Fruit fly (Drosophila melanogaster) whole organism, embryonic: ENCODE measurements around the gene CG32939.

ENCODE experiments used
- Adf1 ChIP-seq: fragments of 200-800 bp; sonication (Bioruptor generic); IDR thresholded peaks from 2 replicates; pipeline ENCODE4 v1.3.6; 2022; ENCODE audit warnings: missing biosample characterization, missing genetic modification characterization
- Atf3 ChIP-seq: fragments of 200-800 bp; sonication (Bioruptor generic); optimal IDR thresholded peaks from 3 replicates; lab custom pipeline; 2016; ENCODE audit warnings: missing biosample characterization, missing genetic modification characterization
- Blimp-1 ChIP-seq: fragments of 200-800 bp; sonication (Bioruptor generic); optimal IDR thresholded peaks from 3 replicates; lab custom pipeline; 2018; ENCODE audit warnings: missing biosample characterization, missing genetic modification characterization, mild to moderate bottlenecking, moderate library complexity, missing genetic modification reagents
- CG12769 ChIP-seq: fragments of 200-800 bp; sonication (Bioruptor generic); optimal IDR thresholded peaks from 2 replicates; lab custom pipeline; 2019; ENCODE audit warnings: missing biosample characterization, mild to moderate bottlenecking, missing genetic modification characterization, moderate library complexity
- CG14710 ChIP-seq: fragments of 200-800 bp; sonication (Bioruptor generic); optimal IDR thresholded peaks from 3 replicates; lab custom pipeline; 2019; ENCODE audit warnings: missing biosample characterization, mild to moderate bottlenecking, missing genetic modification characterization, moderate library complexity
- CG16863 ChIP-seq: fragments of 200-800 bp; sonication (Bioruptor generic); optimal IDR thresholded peaks from 3 replicates; lab custom pipeline; 2016; ENCODE audit warnings: missing biosample characterization, missing genetic modification characterization
- CG31365 ChIP-seq: fragments of 200-800 bp; sonication (Bioruptor generic); optimal IDR thresholded peaks from 2 replicates; lab custom pipeline; 2018; ENCODE audit warnings: missing biosample characterization, mild to moderate bottlenecking, missing genetic modification characterization
- CG33557 ChIP-seq: fragments of 200-800 bp; sonication (Bioruptor generic); optimal IDR thresholded peaks from 2 replicates; lab custom pipeline; 2019; ENCODE audit warnings: missing biosample characterization, mild to moderate bottlenecking, missing genetic modification characterization, moderate library complexity
- CG3838 ChIP-seq: fragments of 200-800 bp; sonication (Bioruptor generic); optimal IDR thresholded peaks from 3 replicates; lab custom pipeline; 2016; ENCODE audit warnings: missing biosample characterization, missing genetic modification characterization
- CG6254 ChIP-seq: fragments of 200-800 bp; sonication (Bioruptor generic); optimal IDR thresholded peaks from 3 replicates; lab custom pipeline; 2017; ENCODE audit warnings: mild to moderate bottlenecking, missing biosample characterization, missing genetic modification reagents, missing genetic modification characterization
- CG6765 ChIP-seq: fragments of 200-800 bp; sonication (Bioruptor generic); optimal IDR thresholded peaks from 3 replicates; lab custom pipeline; 2017; ENCODE audit warnings: missing biosample characterization, mild to moderate bottlenecking, missing genetic modification characterization
- CG6813 ChIP-seq: fragments of 200-800 bp; sonication (Bioruptor generic); optimal IDR thresholded peaks from 2 replicates; lab custom pipeline; 2017; ENCODE audit warnings: missing biosample characterization, missing genetic modification characterization, mild to moderate bottlenecking, moderate library complexity, missing genetic modification reagents
- CG9215 ChIP-seq: fragments of 200-800 bp; sonication (Bioruptor generic); IDR thresholded peaks from 2 replicates; pipeline ENCODE4 v1.3.6; 2022; ENCODE audit warnings: missing biosample characterization, missing genetic modification characterization
- CG9727 ChIP-seq: fragments of 200-800 bp; sonication (Bioruptor generic); optimal IDR thresholded peaks from 3 replicates; lab custom pipeline; 2017; ENCODE audit warnings: missing biosample characterization, mild to moderate bottlenecking, missing genetic modification characterization
- CG9817 ChIP-seq: fragments of 200-800 bp; sonication (Bioruptor generic); optimal IDR thresholded peaks from 2 replicates; lab custom pipeline; 2018; ENCODE audit warnings: missing biosample characterization, mild to moderate bottlenecking, missing genetic modification characterization, moderate library complexity
- D19A ChIP-seq: fragments of 200-800 bp; optimal IDR thresholded peaks from 3 replicates; lab custom pipeline; 2019; ENCODE audit warnings: missing biosample characterization, mild to moderate bottlenecking, missing genetic modification characterization, moderate library complexity
- Dad ChIP-seq: fragments of 200-800 bp; sonication (Bioruptor generic); optimal IDR thresholded peaks from 3 replicates; lab custom pipeline; 2016; ENCODE audit warnings: missing biosample characterization, missing genetic modification characterization
- Eip74EF ChIP-seq, 2 experiments: fragments of 200-800 bp in 1 of 2; fragments of >200 bp in 1 of 2; sonication (Bioruptor generic) in 1 of 2; optimal IDR thresholded peaks; 2 replicates each; lab custom pipeline; 2017 to 2019; ENCODE audit warnings: missing biosample characterization in 2 of 2, missing genetic modification characterization in 2 of 2, mild to moderate bottlenecking in 1 of 2, moderate library complexity in 1 of 2
- H2.0 ChIP-seq: fragments of 200-800 bp; sonication (Bioruptor generic); IDR thresholded peaks from 2 replicates; pipeline ENCODE4 v1.3.6; 2022; ENCODE audit warnings: missing biosample characterization, missing genetic modification characterization
- Hmr ChIP-seq: fragments of 200-800 bp; sonication (Bioruptor generic); optimal IDR thresholded peaks from 3 replicates; lab custom pipeline; 2017; ENCODE audit warnings: mild to moderate bottlenecking, missing biosample characterization, missing genetic modification reagents, missing genetic modification characterization
- Myb ChIP-seq: fragments of 200-800 bp; sonication (Bioruptor generic); optimal IDR thresholded peaks from 2 replicates; lab custom pipeline; 2016; ENCODE audit warnings: missing biosample characterization, missing genetic modification characterization
- Trl ChIP-seq, 3 experiments: fragments of >200 bp in 2 of 3; fragments of 200-800 bp in 1 of 3; sonication (Bioruptor generic) in 1 of 3; optimal IDR thresholded peaks; 2 replicates in 1 of 3; 3 replicates in 2 of 3; lab custom pipeline; 2016 to 2017; ENCODE audit warnings: missing biosample characterization in 1 of 3, missing genetic modification characterization in 1 of 3
- Usf ChIP-seq: fragments of 200-800 bp; sonication (Bioruptor generic); optimal IDR thresholded peaks from 2 replicates; lab custom pipeline; 2017; ENCODE audit warnings: missing genotype, missing biosample characterization, missing genetic modification characterization
- ab ChIP-seq: fragments of 200-800 bp; sonication (Bioruptor generic); optimal IDR thresholded peaks from 2 replicates; lab custom pipeline; 2016; ENCODE audit warnings: missing biosample characterization, missing genetic modification characterization
- abd-A ChIP-seq: fragments of 200-800 bp; sonication (Bioruptor generic); optimal IDR thresholded peaks from 3 replicates; lab custom pipeline; 2019; ENCODE audit warnings: missing biosample characterization, mild to moderate bottlenecking, missing genetic modification characterization, moderate library complexity
- ap ChIP-seq: fragments of 200-800 bp; sonication (Bioruptor generic); IDR thresholded peaks from 2 replicates; pipeline ENCODE4 v1.3.6; 2022; ENCODE audit warnings: missing biosample characterization, missing genetic modification characterization
- bbx ChIP-seq: fragments of 200-800 bp; sonication (Bioruptor generic); IDR thresholded peaks from 2 replicates; pipeline ENCODE4 v1.3.6; 2022; ENCODE audit warnings: missing biosample characterization, missing genetic modification characterization; ENCODE audit not compliant: partially characterized antibody
- cad ChIP-seq: fragments of >200 bp; optimal IDR thresholded peaks from 2 replicates; lab custom pipeline; 2017; ENCODE audit warnings: missing biosample characterization, missing genetic modification characterization
- caup ChIP-seq: fragments of 200-800 bp; sonication (Bioruptor generic); optimal IDR thresholded peaks from 3 replicates; lab custom pipeline; 2017; ENCODE audit warnings: missing biosample characterization, mild to moderate bottlenecking, missing genetic modification characterization, moderate library complexity; ENCODE audit not compliant: severe bottlenecking
- corto ChIP-seq: fragments of 200-800 bp; sonication (Bioruptor generic); optimal IDR thresholded peaks from 2 replicates; lab custom pipeline; 2016; ENCODE audit warnings: missing biosample characterization, mild to moderate bottlenecking, missing genetic modification characterization, moderate library complexity
- dm ChIP-seq: fragments of 200-800 bp; sonication (Bioruptor generic); optimal IDR thresholded peaks from 3 replicates; lab custom pipeline; 2016; ENCODE audit warnings: missing biosample characterization, missing genetic modification characterization
- dmrt99B ChIP-seq: fragments of 200-800 bp; sonication (Bioruptor generic); optimal IDR thresholded peaks from 2 replicates; lab custom pipeline; 2018; ENCODE audit warnings: missing biosample characterization, mild to moderate bottlenecking, missing genetic modification characterization, moderate library complexity
- fru ChIP-seq: fragments of >200 bp; optimal IDR thresholded peaks from 2 replicates; lab custom pipeline; 2017
- grn ChIP-seq: fragments of 200-800 bp; sonication (Bioruptor generic); optimal IDR thresholded peaks from 3 replicates; lab custom pipeline; 2017; ENCODE audit warnings: missing biosample characterization, missing genetic modification characterization
- gsb ChIP-seq: fragments of 200-800 bp; sonication (Bioruptor generic); IDR thresholded peaks from 2 replicates; pipeline ENCODE4 v1.3.6; 2022; ENCODE audit warnings: missing biosample characterization, missing genetic modification characterization
- insv ChIP-seq, 2 experiments: fragments of 200-800 bp; sonication (Bioruptor generic); optimal IDR thresholded peaks; 3 replicates each; lab custom pipeline; 2016 to 2018; ENCODE audit warnings: missing biosample characterization in 2 of 2, missing genetic modification characterization in 2 of 2
- kay ChIP-seq: fragments of 200-800 bp; sonication (Bioruptor generic); optimal IDR thresholded peaks from 2 replicates; lab custom pipeline; 2016; ENCODE audit warnings: missing biosample characterization, missing genetic modification characterization
- lab ChIP-seq: fragments of 200-800 bp; sonication (Bioruptor generic); optimal IDR thresholded peaks from 3 replicates; lab custom pipeline; 2017; ENCODE audit warnings: missing biosample characterization, missing genetic modification characterization, mild to moderate bottlenecking, moderate library complexity, missing genetic modification reagents
- mam ChIP-seq: fragments of 200-800 bp; sonication (Bioruptor generic); optimal IDR thresholded peaks from 3 replicates; lab custom pipeline; 2016; ENCODE audit warnings: missing biosample characterization, missing genetic modification characterization
- mirr ChIP-seq: fragments of 200-800 bp; sonication (Bioruptor generic); optimal IDR thresholded peaks from 3 replicates; lab custom pipeline; 2018; ENCODE audit warnings: missing biosample characterization, mild to moderate bottlenecking, missing genetic modification characterization
- phol ChIP-seq: fragments of 200-800 bp; sonication (Bioruptor generic); optimal IDR thresholded peaks from 3 replicates; lab custom pipeline; 2018; ENCODE audit warnings: missing biosample characterization, mild to moderate bottlenecking, missing genetic modification characterization, moderate library complexity
- shn ChIP-seq: fragments of 200-800 bp; sonication (Bioruptor generic); optimal IDR thresholded peaks from 3 replicates; lab custom pipeline; 2016; ENCODE audit warnings: missing biosample characterization, missing genetic modification characterization
- tio ChIP-seq: fragments of 200-800 bp; sonication (Bioruptor generic); optimal IDR thresholded peaks from 2 replicates; lab custom pipeline; 2017; ENCODE audit warnings: missing biosample characterization, missing genetic modification characterization, inconsistent platforms
- tup ChIP-seq: fragments of 200-800 bp; sonication (Bioruptor generic); optimal IDR thresholded peaks from 2 replicates; lab custom pipeline; 2016; ENCODE audit warnings: missing biosample characterization, mild to moderate bottlenecking, missing genetic modification characterization, moderate library complexity
- tx ChIP-seq: fragments of 200-800 bp; sonication (Bioruptor generic); optimal IDR thresholded peaks from 2 replicates; lab custom pipeline; 2016; ENCODE audit warnings: missing biosample characterization, missing genetic modification characterization
- usp ChIP-seq: fragments of >200 bp; optimal IDR thresholded peaks from 2 replicates; lab custom pipeline; 2017; ENCODE audit warnings: missing biosample characterization, missing genetic modification characterization

The CG32939 gene

DNA sequence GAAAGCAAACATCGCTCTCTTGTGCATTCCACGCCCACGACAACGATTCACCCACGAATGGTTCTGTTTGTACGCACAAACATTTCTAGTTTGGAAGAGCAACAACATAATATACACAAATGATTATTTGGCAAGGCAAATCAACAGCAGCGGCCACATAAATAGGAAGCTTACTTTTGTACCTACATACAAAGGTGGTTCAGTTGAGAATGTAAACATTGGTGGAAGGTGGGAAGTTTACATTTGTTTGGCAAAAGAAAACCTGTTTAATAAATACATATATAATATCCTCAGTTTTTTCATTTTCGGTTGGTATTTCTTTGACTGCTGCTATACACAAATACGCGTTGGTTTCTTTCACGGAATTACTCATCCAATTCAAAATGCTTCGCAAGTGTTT, 9.7 kb downstream of the CG32939 start (continued):
- peak; percentile 82 for TF ChIP-seq CG14710 (tag; lab: Kevin White, UChicago)
- TF ChIP-seq Adf1 = no peak
- TF ChIP-seq tio (GFP tag; lab: Kevin White, UChicago) = no peak
- TF ChIP-seq ab (GFP tag; lab: Kevin White, UChicago) = peak; percentile 70
- TF ChIP-seq Myb (GFP tag; lab: Kevin White, UChicago) = peak; percentile 62
- no peak for TF ChIP-seq cad (GFP tag; lab: Kevin White, UChicago)
- TF ChIP-seq phol = peak; percentile 88
- TF ChIP-seq CG33557 = peak; percentile 42
- TF ChIP-seq Dad (GFP tag; lab: Kevin White, UChicago) = peak; percentile 71
- TF ChIP-seq CG9727 (GFP tag; lab: Kevin White, UChicago) = peak; percentile 86
- peak; percentile 70 for TF ChIP-seq tx (GFP tag; lab: Kevin White, UChicago)
- TF ChIP-seq insv (GFP tag; optimal IDR thresholded peaks at IDR 0.05; lab: Kevin White, UChicago) = peak in 1 of 2 experiments; percentile 33
- TF ChIP-seq Usf (GFP tag; lab: Kevin White, UChicago) = peak; percentile 77
- TF ChIP-seq Eip74EF (GFP tag; optimal IDR thresholded peaks at IDR 0.05; lab: Kevin White, UChicago) = peak in 1 of 2 experiments; percentile 94
- TF ChIP-seq CG3838 (GFP tag; lab: Kevin White, UChicago) = peak; percentile 51
- peak; percentile 79 for TF ChIP-seq D19A (tag; lab: Kevin White, UChicago)
- peak; percentile 84 for TF ChIP-seq CG9817
- no peak for TF ChIP-seq usp (GFP tag; lab: Kevin White, UChicago)
- peak; percentile 93 for TF ChIP-seq CG12769 (tag; lab: Kevin White, UChicago)
- peak; percentile 86 for TF ChIP-seq CG16863
- no peak for TF ChIP-seq H2.0 (GFP tag; lab: Robert Waterston, UW)
- TF ChIP-seq CG6813 = peak; percentile 90
- no peak for TF ChIP-seq fru (lab: Kevin White, UChicago)
- peak; percentile 59 for TF ChIP-seq Atf3 (GFP tag; lab: Kevin White, UChicago)
- peak; percentile 22 for TF ChIP-seq abd-A (tag; lab: Kevin White, UChicago)
- TF ChIP-seq CG6254 (GFP tag; lab: Kevin White, UChicago) = peak; percentile 85

DNA sequence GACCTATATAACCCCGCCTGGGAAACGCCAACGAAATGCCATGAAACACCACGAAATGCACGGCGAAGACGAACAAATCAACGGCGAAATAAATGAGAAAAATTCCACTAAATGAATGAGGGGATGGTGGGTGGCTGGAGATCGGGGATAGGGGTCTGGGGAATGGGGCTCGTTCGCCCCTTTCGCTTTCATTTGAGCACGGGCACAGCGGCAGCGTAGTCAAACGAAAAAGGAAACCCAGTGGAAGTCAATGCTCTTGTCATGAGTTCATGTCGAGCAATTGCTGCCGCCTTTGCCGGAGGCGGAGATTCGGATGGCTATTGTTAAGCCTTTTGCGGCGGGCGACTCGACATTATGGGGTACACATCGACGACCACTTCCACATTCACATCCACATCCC, 10.4 kb downstream of the CG32939 start:
- TF ChIP-seq Blimp-1 (GFP tag; lab: Kevin White, UChicago) (peak; percentile 75), mam (GFP tag; lab: Kevin White, UChicago) (no peak), CG12769 (tag; lab: Kevin White, UChicago) (peak; percentile 9), dm (GFP tag; lab: Kevin White, UChicago) (no peak), shn (GFP tag; lab: Kevin White, UChicago) (no peak), ap (GFP tag; lab: Robert Waterston, UW) (no peak), corto (GFP tag; lab: Kevin White, UChicago) (no peak)

DNA sequence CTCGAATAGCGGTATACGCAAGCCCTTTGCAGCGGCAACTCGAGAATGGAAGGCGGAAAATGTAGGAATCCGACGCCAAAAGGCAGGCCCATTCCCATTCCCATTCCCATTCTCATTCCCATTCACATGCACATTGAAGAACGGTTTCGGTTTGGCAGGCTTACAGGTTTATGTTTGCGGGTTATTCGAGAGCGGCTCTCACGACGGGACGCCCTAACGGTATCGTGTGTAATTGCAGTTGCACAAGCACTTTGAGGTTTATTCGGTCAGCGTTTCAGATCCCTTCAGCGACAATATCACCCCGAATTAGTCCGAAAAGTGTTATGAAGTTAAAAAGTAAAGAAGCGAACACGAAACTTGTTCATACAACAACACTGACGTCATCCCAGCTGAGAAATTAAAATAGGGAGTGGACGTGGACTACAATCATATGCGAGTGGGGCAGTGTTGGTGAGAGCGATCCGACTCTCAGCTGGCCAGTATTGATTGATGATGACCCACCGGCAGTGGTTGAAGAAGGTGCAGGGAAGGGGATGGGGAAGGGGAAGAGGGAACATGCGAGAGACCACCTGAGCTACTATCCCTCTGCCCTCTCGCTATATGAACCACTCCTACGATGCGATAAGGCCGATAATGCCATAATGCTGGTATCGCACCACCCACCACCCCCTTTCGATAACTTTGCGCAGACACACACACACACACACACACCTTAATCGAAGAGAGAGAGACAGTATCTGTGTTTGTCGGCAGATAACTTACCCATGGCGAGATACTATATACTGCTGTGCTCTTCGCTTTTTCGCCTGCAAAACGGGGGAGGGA, 11.5 kb downstream of the CG32939 start:
- TF ChIP-seq CG31365 (tag; lab: Kevin White, UChicago) (no peak), bbx (GFP tag; lab: Robert Waterston, UW) (no peak), CG6765 (peak; percentile 2), caup (peak; percentile 57), kay (GFP tag; lab: Kevin White, UChicago) (peak; percentile 40), tup (GFP tag; lab: Kevin White, UChicago) (no peak), dm (GFP tag; lab: Kevin White, UChicago) (no peak), mirr (GFP tag; lab: Kevin White, UChicago) (peak; percentile 90), lab (peak; percentile 92), gsb (GFP tag; lab: Robert Waterston, UW) (no peak), CG9215 (GFP tag; lab: Robert Waterston, UW) (no peak), dmrt99B (tag; lab: Kevin White, UChicago) (no peak), Hmr (GFP tag; lab: Kevin White, UChicago) (peak; percentile 66), Trl (optimal IDR thresholded peaks at IDR 0.05; lab: Kevin White, UChicago) (peak; percentile 69 to 90), Trl (GFP tag; optimal IDR thresholded peaks at IDR 0.05; lab: Kevin White, UChicago) (no peak), grn (GFP tag; lab: Kevin White, UChicago) (peak; percentile 98)
